Worm (Caenorhabditis elegans) whole organism, mixed stage, embryonic: ENCODE results near the gene teg-1.

Experiments
- M03D4.4 ChIP-seq: sonication (generic microtip); optimal IDR thresholded peaks from 2 replicates; lab custom pipeline; 2017; ENCODE audit warnings: mild to moderate bottlenecking, missing genetic modification characterization, missing compliant biosample characterization
- bed-3 ChIP-seq: fragments of 200-800 bp; sonication (Bioruptor generic); optimal IDR thresholded peaks from 3 replicates; lab custom pipeline; 2018; ENCODE audit warnings: mild to moderate bottlenecking, missing genetic modification characterization, moderate library complexity, missing compliant biosample characterization
- ceh-39 ChIP-seq: fragments of 150-350 bp; optimal IDR thresholded peaks from 2 replicates; lab custom pipeline; 2014; ENCODE audit warnings: missing biosample characterization, missing genetic modification characterization
- ceh-43 ChIP-seq: fragments of 200-800 bp; sonication (Bioruptor generic); optimal IDR thresholded peaks from 2 replicates; lab custom pipeline; 2018; ENCODE audit warnings: mild to moderate bottlenecking, missing genetic modification characterization, moderate library complexity, missing compliant biosample characterization
- ceh-83 ChIP-seq: fragments of 200-800 bp; sonication (Bioruptor generic); optimal IDR thresholded peaks from 2 replicates; lab custom pipeline; 2018; ENCODE audit warnings: mild to moderate bottlenecking, missing genetic modification characterization, missing compliant biosample characterization
- ces-1 ChIP-seq: fragments of 150-350 bp; optimal IDR thresholded peaks from 2 replicates; lab custom pipeline; 2014; ENCODE audit warnings: missing biosample characterization, missing genetic modification reagents, missing genetic modification characterization
- drap-1 ChIP-seq: fragments of 200-800 bp; sonication (Bioruptor generic); optimal IDR thresholded peaks from 3 replicates; lab custom pipeline; 2018; ENCODE audit warnings: mild to moderate bottlenecking, missing genetic modification characterization, missing compliant biosample characterization
- elt-1 ChIP-seq: sonication (generic microtip); optimal IDR thresholded peaks from 2 replicates; lab custom pipeline; 2017; ENCODE audit warnings: missing genetic modification characterization, mild to moderate bottlenecking, missing compliant biosample characterization, antibody characterized with exemption, moderate library complexity, borderline replicate concordance; ENCODE audit not compliant: insufficient read depth
- elt-3 ChIP-seq: fragments of 150-350 bp; optimal IDR thresholded peaks from 2 replicates; lab custom pipeline; 2014; ENCODE audit warnings: missing biosample characterization, missing genetic modification characterization
- flh-1 ChIP-seq: fragments of 200-800 bp; sonication (Bioruptor generic); optimal IDR thresholded peaks from 2 replicates; lab custom pipeline; 2018; ENCODE audit warnings: mild to moderate bottlenecking, missing genetic modification characterization, moderate library complexity, missing compliant biosample characterization
- ham-2 ChIP-seq: fragments of 200-800 bp; sonication (Bioruptor generic); optimal IDR thresholded peaks from 2 replicates; lab custom pipeline; 2018; ENCODE audit warnings: mild to moderate bottlenecking, missing genetic modification characterization, missing compliant biosample characterization
- hlh-1 ChIP-seq: fragments of 150-350 bp; optimal IDR thresholded peaks from 2 replicates; lab custom pipeline; 2014; ENCODE audit warnings: missing biosample characterization, missing genetic modification reagents, missing genetic modification characterization
- lin-13 ChIP-seq: fragments of 150-350 bp; optimal IDR thresholded peaks from 2 replicates; lab custom pipeline; 2014; ENCODE audit warnings: missing biosample characterization, missing genetic modification characterization
- lsy-2 ChIP-seq: fragments of 150-350 bp; optimal IDR thresholded peaks from 2 replicates; lab custom pipeline; 2014; ENCODE audit warnings: missing biosample characterization, missing genetic modification characterization
- mab-5 ChIP-seq: fragments of 150-350 bp; optimal IDR thresholded peaks from 2 replicates; lab custom pipeline; 2014; ENCODE audit warnings: missing biosample characterization, missing genetic modification characterization
- mep-1 ChIP-seq: fragments of 150-350 bp; optimal IDR thresholded peaks from 2 replicates; lab custom pipeline; 2017; ENCODE audit warnings: missing biosample characterization, missing genetic modification reagents, missing genetic modification characterization, inconsistent platforms
- mls-2 ChIP-seq: sonication (generic microtip); optimal IDR thresholded peaks from 2 replicates; lab custom pipeline; 2016; ENCODE audit warnings: mild to moderate bottlenecking, missing genetic modification characterization, moderate library complexity, missing compliant biosample characterization
- nhr-2 ChIP-seq: fragments of 150-350 bp; optimal IDR thresholded peaks from 2 replicates; lab custom pipeline; 2014; ENCODE audit warnings: missing biosample characterization, missing genetic modification characterization
- nhr-237 ChIP-seq: fragments of 150-350 bp; optimal IDR thresholded peaks from 2 replicates; lab custom pipeline; 2014; ENCODE audit warnings: missing biosample characterization, missing genetic modification characterization
- nhr-28 ChIP-seq: fragments of 150-350 bp; optimal IDR thresholded peaks from 2 replicates; lab custom pipeline; 2014; ENCODE audit warnings: missing biosample characterization, missing genetic modification characterization
- nhr-76 ChIP-seq: sonication (generic microtip); optimal IDR thresholded peaks from 2 replicates; lab custom pipeline; 2017; ENCODE audit warnings: missing biosample characterization, missing genetic modification characterization
- pha-4 ChIP-seq: fragments of 150-350 bp; optimal IDR thresholded peaks from 2 replicates; lab custom pipeline; 2018; ENCODE audit warnings: missing biosample characterization, missing genetic modification reagents, missing genetic modification characterization
- sem-2 ChIP-seq: fragments of 200-800 bp; sonication (Bioruptor generic); optimal IDR thresholded peaks from 2 replicates; lab custom pipeline; 2018; ENCODE audit warnings: mild to moderate bottlenecking, missing genetic modification characterization, missing compliant biosample characterization
- snpc-4 ChIP-seq: fragments of 150-350 bp; optimal IDR thresholded peaks from 2 replicates; lab custom pipeline; 2014; ENCODE audit warnings: missing biosample characterization, missing genetic modification characterization
- sptf-1 ChIP-seq: sonication (generic microtip); optimal IDR thresholded peaks from 2 replicates; lab custom pipeline; 2017; ENCODE audit warnings: mild to moderate bottlenecking, missing genetic modification characterization, moderate library complexity, missing compliant biosample characterization
- tbx-8 ChIP-seq: fragments of 200-800 bp; sonication (Bioruptor generic); optimal IDR thresholded peaks from 2 replicates; lab custom pipeline; 2018; ENCODE audit warnings: mild to moderate bottlenecking, missing genetic modification characterization, moderate library complexity, missing compliant biosample characterization
- unc-120 ChIP-seq: sonication (generic microtip); optimal IDR thresholded peaks from 2 replicates; lab custom pipeline; 2017; ENCODE audit warnings: missing genetic modification characterization, missing compliant biosample characterization; ENCODE audit not compliant: poor library complexity, severe bottlenecking
- unc-39 ChIP-seq: fragments of 150-350 bp; optimal IDR thresholded peaks from 2 replicates; lab custom pipeline; 2014; ENCODE audit warnings: missing biosample characterization, missing genetic modification characterization
- unc-62 ChIP-seq: fragments of 150-350 bp; optimal IDR thresholded peaks from 2 replicates; lab custom pipeline; 2014; ENCODE audit warnings: missing biosample characterization, missing genetic modification reagents, missing genetic modification characterization
- zip-8 ChIP-seq: fragments of 150-350 bp; optimal IDR thresholded peaks from 2 replicates; lab custom pipeline; 2014; ENCODE audit warnings: missing biosample characterization, missing genetic modification characterization
- ztf-11 ChIP-seq: fragments of 150-350 bp; optimal IDR thresholded peaks from 2 replicates; lab custom pipeline; 2014; ENCODE audit warnings: missing biosample characterization, missing genetic modification characterization

teg-1 gene

DNA sequence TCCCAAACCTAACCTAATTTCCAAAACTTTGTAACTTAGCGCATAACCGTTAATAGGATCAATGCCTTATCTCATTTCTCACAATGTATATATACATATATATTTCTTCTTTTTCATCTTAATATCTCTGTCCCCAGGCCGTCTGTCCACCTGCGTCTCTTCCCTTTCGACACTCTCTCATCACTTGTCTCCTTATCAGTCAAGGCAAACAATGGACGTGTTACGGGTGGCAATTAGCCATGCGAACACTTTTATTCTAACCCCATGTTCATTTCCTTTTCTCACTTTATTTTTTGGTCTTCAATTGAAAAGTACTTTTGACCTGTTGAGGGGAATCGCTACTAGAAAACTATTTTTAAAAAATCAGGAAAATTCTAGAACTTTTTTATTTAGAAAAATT, 39.4 kb upstream of the teg-1 start:
- no peak for TF ChIP-seq nhr-28
- TF ChIP-seq drap-1 (GFP tag; lab: Kevin White, UChicago) = no peak

- no peak for TF ChIP-seq mls-2 (tag; lab: Kevin White, UChicago)
- TF ChIP-seq unc-120 = peak; percentile 35
- peak; percentile 14 for TF ChIP-seq drap-1 (GFP tag; lab: Kevin White, UChicago)
- peak; percentile 16 for TF ChIP-seq M03D4.4
- no peak for TF ChIP-seq sptf-1 (tag; lab: Kevin White, UChicago)
- peak; percentile 17 for TF ChIP-seq hlh-1 (tag; lab: Kevin White, UChicago)
- no peak for TF ChIP-seq ceh-39 (tag; lab: Kevin White, UChicago)
Observed at ce11 chrIII:11355758-11356323, 37.8 kb upstream of the teg-1 start.

- no peak for TF ChIP-seq snpc-4 (tag; lab: Kevin White, UChicago)
- TF ChIP-seq tbx-8 = no peak
- no peak for TF ChIP-seq ham-2
- TF ChIP-seq flh-1 (GFP tag; lab: Kevin White, UChicago) = no peak
- TF ChIP-seq ztf-11 (tag; lab: Kevin White, UChicago) = no peak
- TF ChIP-seq ces-1 (GFP tag; lab: Kevin White, UChicago) = peak; percentile 97
- no peak for TF ChIP-seq sptf-1 (tag; lab: Kevin White, UChicago)
- peak; percentile 3 for TF ChIP-seq drap-1 (GFP tag; lab: Kevin White, UChicago)
- TF ChIP-seq nhr-2 (tag; lab: Kevin White, UChicago) = no peak
- TF ChIP-seq M03D4.4 = no peak
Observed at ce11 chrIII:11353499-11353898, 35.5 kb upstream of the teg-1 start.

DNA sequence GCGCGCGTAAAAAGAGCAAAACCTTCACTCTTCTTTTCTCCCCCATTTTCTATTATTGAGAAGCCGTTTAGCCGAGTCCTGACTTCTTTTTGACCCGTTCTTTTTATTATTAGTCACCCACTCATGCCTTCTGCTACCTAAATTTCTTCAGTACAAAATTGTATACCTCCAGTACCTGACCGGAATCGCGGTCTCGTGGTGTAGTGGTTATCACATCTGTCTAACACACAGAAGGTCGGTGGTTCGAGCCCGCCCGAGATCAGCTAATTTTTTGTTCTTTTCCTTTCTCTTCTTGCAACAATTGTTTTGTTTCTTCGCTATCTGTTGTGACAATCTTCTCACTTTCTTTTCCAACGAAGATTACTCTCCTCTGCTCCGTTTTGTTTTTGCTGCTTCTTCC, 34.8 kb upstream of the teg-1 start:
- TF ChIP-seq sptf-1 (tag; lab: Kevin White, UChicago) = peak; percentile 48
- TF ChIP-seq lsy-2 (tag; lab: Kevin White, UChicago) = no peak
- TF ChIP-seq ceh-43 = no peak
- no peak for TF ChIP-seq bed-3 (GFP tag; lab: Kevin White, UChicago)
- no peak for TF ChIP-seq flh-1 (GFP tag; lab: Kevin White, UChicago)
- no peak for TF ChIP-seq M03D4.4
- TF ChIP-seq hlh-1 (tag; lab: Kevin White, UChicago) = peak; percentile 26
- TF ChIP-seq tbx-8 = no peak
- TF ChIP-seq sem-2 (GFP tag; lab: Kevin White, UChicago) = no peak
- TF ChIP-seq pha-4 (tag; lab: Kevin White, UChicago) = no peak
- TF ChIP-seq unc-39 (tag; lab: Kevin White, UChicago) = no peak
- TF ChIP-seq mep-1 = no peak

DNA sequence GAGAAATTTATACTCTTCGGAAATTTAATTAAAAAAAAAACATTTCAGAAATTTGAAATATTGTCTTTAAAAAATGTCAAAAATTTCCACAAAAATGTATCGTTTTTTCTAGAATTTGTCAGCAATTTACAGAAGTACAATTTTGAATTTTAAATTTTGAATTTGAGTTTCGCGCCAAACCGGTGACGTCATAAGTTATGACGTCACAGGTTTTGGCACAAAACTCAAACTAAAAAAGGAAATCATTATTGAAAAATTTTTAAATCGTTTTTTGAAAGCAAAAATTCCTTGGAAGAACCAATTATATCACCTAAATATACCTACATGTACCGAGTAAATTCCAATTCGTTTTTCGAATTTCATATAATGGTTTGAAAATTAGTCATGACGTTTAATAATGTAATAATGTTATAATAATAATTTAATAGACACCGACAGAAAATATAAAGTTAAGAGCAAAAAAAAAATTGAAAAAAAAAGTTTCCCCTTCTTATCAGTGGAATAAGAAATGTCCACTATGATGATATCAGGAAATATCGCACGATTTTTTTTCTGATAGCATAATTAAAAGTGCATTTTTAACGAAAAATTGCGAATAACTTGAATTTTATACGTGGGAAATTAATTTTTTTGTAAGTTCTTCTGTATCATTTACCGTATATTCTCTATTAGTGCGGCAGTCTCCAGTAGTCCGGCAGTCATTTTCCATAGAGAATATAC, 32.2 kb upstream of the teg-1 start:
- TF ChIP-seq elt-1 (no peak), zip-8 (tag; lab: Kevin White, UChicago) (peak; percentile 98), pha-4 (tag; lab: Kevin White, UChicago) (no peak)
- TF ChIP-seq, all 35 proteins: peak for 1

ce11 chrIII:11346383-11346782, 28.4 kb upstream of the teg-1 start, which contains the start of gene T28D6.7:
T28D6.7 (minus strand) TSS chrIII:11346483.
- no peak for TF ChIP-seq mab-5
- TF ChIP-seq bed-3 (GFP tag; lab: Kevin White, UChicago) = no peak
- TF ChIP-seq mls-2 (tag; lab: Kevin White, UChicago) = no peak
- no peak for TF ChIP-seq ceh-39 (tag; lab: Kevin White, UChicago)
- TF ChIP-seq ceh-83 (GFP tag; lab: Kevin White, UChicago) = no peak
- TF ChIP-seq sptf-1 (tag; lab: Kevin White, UChicago) = no peak
- no peak for TF ChIP-seq pha-4 (tag; lab: Kevin White, UChicago)
- no peak for TF ChIP-seq elt-3 (tag; lab: Kevin White, UChicago)
- no peak for TF ChIP-seq sem-2 (GFP tag; lab: Kevin White, UChicago)
- TF ChIP-seq unc-62 (GFP tag; lab: Kevin White, UChicago) = no peak
- TF ChIP-seq nhr-76 (tag; lab: Kevin White, UChicago) = no peak
- TF ChIP-seq mep-1 = no peak
- TF ChIP-seq lin-13 = no peak
- TF ChIP-seq lsy-2 (tag; lab: Kevin White, UChicago) = no peak
- TF ChIP-seq ceh-43 = no peak
- TF ChIP-seq elt-1 = no peak
- TF ChIP-seq unc-39 (tag; lab: Kevin White, UChicago) = no peak
- no peak for TF ChIP-seq nhr-237 (tag; lab: Kevin White, UChicago)
